Worm (Caenorhabditis elegans): Measurements from ENCODE around the gene pfk-1.1.
A peak's percentile ranks its signal among the peaks of the same experiment; 100 is the strongest.

pfk-1.1 gene

DNA sequence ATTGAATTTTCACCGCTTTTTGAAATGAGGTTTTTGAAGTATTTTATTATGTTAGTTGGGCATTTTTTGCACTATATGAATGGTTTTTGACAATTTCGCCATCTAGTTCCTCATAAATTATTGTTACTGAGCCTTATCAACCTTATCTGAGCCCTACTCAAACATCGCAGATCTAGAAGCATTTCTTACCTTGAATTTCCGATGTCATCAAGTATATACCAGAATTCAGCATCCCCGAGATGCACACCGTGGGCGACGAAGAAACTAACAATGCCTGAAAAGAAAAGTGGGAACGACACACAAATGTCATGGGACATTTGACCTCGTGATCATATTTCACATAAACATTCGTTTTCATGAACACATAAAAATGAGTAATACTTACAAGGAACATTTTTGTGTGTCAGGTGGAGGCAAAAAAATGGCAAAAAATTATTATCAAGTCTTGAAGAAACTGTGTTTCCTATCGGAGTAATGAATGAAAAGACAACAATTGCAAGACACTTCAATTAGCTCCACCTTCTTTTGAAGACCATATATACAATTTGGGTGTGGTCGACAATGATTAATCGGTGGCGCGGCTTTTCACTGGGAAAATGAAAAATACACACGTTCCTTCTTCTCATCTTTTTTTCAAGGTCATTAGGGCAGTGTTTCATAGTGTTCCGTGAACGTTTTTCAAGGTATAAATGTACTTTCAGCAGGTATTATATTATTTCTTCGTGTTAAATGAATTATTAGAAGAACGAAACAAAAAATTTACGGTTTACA is 31.8 kb downstream of the pfk-1.1 start (continued):
- TF ChIP-seq lin-40 (tag; optimal IDR thresholded peaks at IDR 0.05) = peak; percentile 32
- TF ChIP-seq tbp1 (GFP tag; optimal IDR thresholded peaks at IDR 0.05) = no peak
- no peak for TF ChIP-seq ztf-6 (GFP tag; IDR thresholded peaks at IDR 0.05)
- TF ChIP-seq nhr-80 (tag; optimal IDR thresholded peaks at IDR 0.05) = peak; percentile 43
- no peak for TF ChIP-seq ccch-3 (GFP tag; optimal IDR thresholded peaks at IDR 0.05)
- peak; percentile 3 for TF ChIP-seq F23B12.7 (tag; optimal IDR thresholded peaks at IDR 0.05; ENCODE audit: insufficient read depth)
- no peak for TF ChIP-seq B0035.1 (tag; optimal IDR thresholded peaks at IDR 0.05)
- no peak for TF ChIP-seq repo-1 (tag; optimal IDR thresholded peaks at IDR 0.05)
- TF ChIP-seq ekl-4 (GFP tag; IDR thresholded peaks at IDR 0.05) = peak; percentile 56
- no peak for TF ChIP-seq sptf-2 (GFP tag; optimal IDR thresholded peaks at IDR 0.05)
- TF ChIP-seq mxl-1 (tag; optimal IDR thresholded peaks at IDR 0.05) = no peak
- TF ChIP-seq rec-8 (tag; optimal IDR thresholded peaks at IDR 0.05) = no peak
- TF ChIP-seq attf-3 (GFP tag; conservative IDR thresholded peaks at IDR 0.05) = no peak
- TF ChIP-seq him-1 (tag; optimal IDR thresholded peaks at IDR 0.05) = no peak
- TF ChIP-seq madf-3 (GFP tag; IDR thresholded peaks at IDR 0.05) = 0 out of 2 replicates have a peak, but pooled peaks have one; percentile 11
- peak; percentile 12 for TF ChIP-seq ceh-27 (GFP tag; optimal IDR thresholded peaks at IDR 0.05)
- TF ChIP-seq unc-62 (GFP tag; optimal IDR thresholded peaks at IDR 0.05) = peak; percentile 29
- TF ChIP-seq F22D6.2 (tag; optimal IDR thresholded peaks at IDR 0.05) = peak; percentile 34

ce11 chrX:2975421-2975820 is 34.7 kb downstream of the pfk-1.1 start:
- TF ChIP-seq bed-2 (GFP tag; IDR thresholded peaks at IDR 0.05) (no peak), nhr-120 (GFP tag; IDR thresholded peaks at IDR 0.05) (no peak), tlf-1 (GFP tag; optimal IDR thresholded peaks at IDR 0.05) (no peak), C17E4.6 (GFP tag; IDR thresholded peaks at IDR 0.05) (no peak), F52B5.7 (tag; optimal IDR thresholded peaks at IDR 0.05) (no peak), madf-8 (GFP tag; conservative IDR thresholded peaks at IDR 0.05) (no peak), repo-1 (tag; optimal IDR thresholded peaks at IDR 0.05) (no peak), ztf-18 (tag; optimal IDR thresholded peaks at IDR 0.05) (no peak), F49E8.2 (tag; optimal IDR thresholded peaks at IDR 0.05; ENCODE audit: insufficient read depth) (no peak), tbp1 (GFP tag; optimal IDR thresholded peaks at IDR 0.05) (no peak), nhr-179 (tag; optimal IDR thresholded peaks at IDR 0.05) (no peak), zim-3 (tag; optimal IDR thresholded peaks at IDR 0.05) (no peak), ccch-3 (GFP tag; optimal IDR thresholded peaks at IDR 0.05) (no peak), hlh-26 (GFP tag; conservative IDR thresholded peaks at IDR 0.05) (no peak), chd-7 (tag; optimal IDR thresholded peaks at IDR 0.05) (no peak), F57A8.1 (GFP tag; optimal IDR thresholded peaks at IDR 0.05) (no peak), ztf-26 (tag; optimal IDR thresholded peaks at IDR 0.05) (no peak)

- no peak for TF ChIP-seq ztf-18 (tag; optimal IDR thresholded peaks at IDR 0.05)
- TF ChIP-seq ceh-79 (tag; optimal IDR thresholded peaks at IDR 0.05) = no peak
- no peak for TF ChIP-seq ceh-91 (GFP tag; IDR thresholded peaks at IDR 0.05)
- no peak for TF ChIP-seq pha-4 (tag; optimal IDR thresholded peaks at IDR 0.05)
- TF ChIP-seq hlh-12 (tag; optimal IDR thresholded peaks at IDR 0.05) = no peak
- TF ChIP-seq lag-1 (GFP tag; IDR thresholded peaks at IDR 0.05) = no peak
- no peak for TF ChIP-seq unc-62 (GFP tag; optimal IDR thresholded peaks at IDR 0.05)
These were observed 35.5 kb downstream of the pfk-1.1 start, which contains the start of gene aakg-3 for ce11 chrX:2976148-2976547. Gene aakg-3, plus strand, starts transcription at chrX:2976448.
